Worm (Caenorhabditis elegans): ENCODE data around the gene ift-81.
A peak's percentile ranks its signal among the peaks of the same experiment; 100 is the strongest.

Gene ift-81

DNA sequence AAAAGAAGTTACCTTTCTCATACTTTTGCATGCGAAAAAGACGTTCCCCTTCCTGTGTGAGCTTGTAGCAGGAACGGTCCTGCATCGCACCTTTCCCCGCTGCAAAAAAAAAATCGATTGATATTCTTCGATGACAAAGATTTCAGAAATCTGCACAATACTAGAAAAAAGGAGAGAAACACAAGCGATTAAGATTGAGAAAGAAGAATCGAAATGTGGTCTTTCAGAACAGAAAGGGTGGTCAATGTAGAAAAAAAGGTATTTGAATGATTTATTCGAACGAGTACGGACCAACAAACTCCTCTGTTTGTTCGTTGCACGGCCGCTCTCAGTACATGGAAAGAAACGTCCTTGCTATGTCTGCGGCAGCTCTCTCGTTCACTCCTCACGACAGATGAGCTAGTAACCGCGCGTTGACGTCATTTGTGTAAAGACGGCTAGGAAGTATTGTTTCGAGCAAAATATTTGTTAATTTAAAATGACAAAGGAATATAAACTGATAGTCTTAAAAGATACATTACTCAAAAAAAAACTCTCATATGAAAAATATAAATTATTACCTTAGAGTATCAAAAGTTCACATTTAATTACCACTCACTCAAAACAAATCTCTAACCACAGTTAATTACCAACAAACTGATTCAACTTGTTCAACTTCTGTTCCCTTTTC, at the start of gene ift-81:
Gene ift-81, plus strand, starts transcription at position 620 of the 670 bp plus-strand sequence.
- no peak for TF ChIP-seq snpc-4 (tag; optimal IDR thresholded peaks at IDR 0.05)
- TF ChIP-seq lin-35 (GFP tag; optimal IDR thresholded peaks at IDR 0.05), result peak; percentile 28 to 30
- TF ChIP-seq mdl-1 (tag; optimal IDR thresholded peaks at IDR 0.05), result peak in 1 of 2 experiments; percentile 32
- no peak for TF ChIP-seq nhr-237 (tag; optimal IDR thresholded peaks at IDR 0.05)
- TF ChIP-seq unc-62 (GFP tag; optimal IDR thresholded peaks at IDR 0.05), result no peak
- TF ChIP-seq nhr-76 (tag; optimal IDR thresholded peaks at IDR 0.05), result no peak
- no peak for TF ChIP-seq nhr-28 (tag; optimal IDR thresholded peaks at IDR 0.05)
- no peak for TF ChIP-seq nhr-11 (tag; optimal IDR thresholded peaks at IDR 0.05)
- no peak for TF ChIP-seq nhr-90 (tag; optimal IDR thresholded peaks at IDR 0.05; ENCODE audit: poor library complexity)
- TF ChIP-seq F16B12.6 (tag; optimal IDR thresholded peaks at IDR 0.05), result no peak
- no peak for TF ChIP-seq irx-1 (tag; optimal IDR thresholded peaks at IDR 0.05)
- TF ChIP-seq rnt-1 (tag; optimal IDR thresholded peaks at IDR 0.05), result peak; percentile 79
- no peak for TF ChIP-seq blmp-1 (tag; optimal IDR thresholded peaks at IDR 0.05)
- TF ChIP-seq Y116A8C.19 (tag; optimal IDR thresholded peaks at IDR 0.05; ENCODE audit: borderline replicate concordance), result no peak
- peak; percentile 15 for TF ChIP-seq nhr-77 (tag; optimal IDR thresholded peaks at IDR 0.05)
- TF ChIP-seq ztf-11 (tag; optimal IDR thresholded peaks at IDR 0.05), result peak in 1 of 2 experiments; percentile 8
- no peak for TF ChIP-seq tlp-1 (tag; optimal IDR thresholded peaks at IDR 0.05)
- TF ChIP-seq ets-5 (GFP tag; IDR thresholded peaks at IDR 0.05), result no peak
- no peak for TF ChIP-seq elt-2 (tag; optimal IDR thresholded peaks at IDR 0.05)
- peak; percentile 18 to 63 (median 45) for TF ChIP-seq ceh-82 (tag; optimal IDR thresholded peaks at IDR 0.05)
- no peak for TF ChIP-seq egl-27 (tag; optimal IDR thresholded peaks at IDR 0.05)
- TF ChIP-seq pag-3 (tag; optimal IDR thresholded peaks at IDR 0.05; ENCODE audit: borderline replicate concordance, insufficient read depth), result no peak
- no peak for TF ChIP-seq elt-3 (tag; optimal IDR thresholded peaks at IDR 0.05)
- TF ChIP-seq hlh-17 (GFP tag; optimal IDR thresholded peaks at IDR 0.05; ENCODE audit: borderline replicate concordance), result no peak
- peak; percentile 8 for TF ChIP-seq lin-13 (GFP tag; optimal IDR thresholded peaks at IDR 0.05)
- TF ChIP-seq aly-2 (tag; optimal IDR thresholded peaks at IDR 0.05), result no peak
- peak; percentile 58 to 63 for TF ChIP-seq lsy-2 (tag; optimal IDR thresholded peaks at IDR 0.05)
- no peak for TF ChIP-seq alr-1 (tag; optimal IDR thresholded peaks at IDR 0.05; ENCODE audit: borderline replicate concordance)
- TF ChIP-seq unc-30 (tag; optimal IDR thresholded peaks at IDR 0.05), result no peak
- TF ChIP-seq jun-1 (tag; optimal IDR thresholded peaks at IDR 0.05), result no peak
- peak; percentile 37 for TF ChIP-seq egl-13 (tag; optimal IDR thresholded peaks at IDR 0.05)
- no peak; the same call in 1 of the 2 replicates for TF ChIP-seq isw-1 (GFP tag; IDR thresholded peaks at IDR 0.05)
- TF ChIP-seq nhr-85 (tag), result no peak
- TF ChIP-seq nhr-71 (tag; optimal IDR thresholded peaks at IDR 0.05), result peak; percentile 81
- peak; percentile 26 for TF ChIP-seq lin-39 (tag; optimal IDR thresholded peaks at IDR 0.05)
- no peak for TF ChIP-seq grh-1 (GFP tag; IDR thresholded peaks at IDR 0.05)
- TF ChIP-seq tbx-2 (tag; optimal IDR thresholded peaks at IDR 0.05), result peak; percentile 64
- peak; percentile 58 for TF ChIP-seq unc-86 (tag; optimal IDR thresholded peaks at IDR 0.05)
- TF ChIP-seq ztf-4 (tag; optimal IDR thresholded peaks at IDR 0.05), result no peak
- no peak for TF ChIP-seq lir-3 (tag; optimal IDR thresholded peaks at IDR 0.05; ENCODE audit: poor library complexity)
- no peak for TF ChIP-seq ces-1 (GFP tag; optimal IDR thresholded peaks at IDR 0.05)
- TF ChIP-seq vab-15 (tag; optimal IDR thresholded peaks at IDR 0.05), result no peak
- TF ChIP-seq efl-3 (GFP tag; optimal IDR thresholded peaks at IDR 0.05), result no peak
- no peak for TF ChIP-seq ceh-88 (GFP tag; IDR thresholded peaks at IDR 0.05)
- TF ChIP-seq ceh-8 (GFP tag; optimal IDR thresholded peaks at IDR 0.05), result peak; percentile 2
- TF ChIP-seq ceh-63 (GFP tag; optimal IDR thresholded peaks at IDR 0.05), result no peak
- TF ChIP-seq sptf-1 (tag; optimal IDR thresholded peaks at IDR 0.05), result no peak
- no peak for TF ChIP-seq fkh-4 (tag; optimal IDR thresholded peaks at IDR 0.05; ENCODE audit: borderline replicate concordance)
- peak; percentile 49 for TF ChIP-seq nhr-20 (tag; optimal IDR thresholded peaks at IDR 0.05)
- no peak for TF ChIP-seq sup-37 (GFP tag; optimal IDR thresholded peaks at IDR 0.05)
- TF ChIP-seq aha-1 (tag; optimal IDR thresholded peaks at IDR 0.05), result no peak

All from whole organism, L1 larva.